Worm (Caenorhabditis elegans) whole organism, L4/young adult: Measurements from ENCODE around the gene cdd-1.
"Not testable (repeated sequence)": the region's sequence is repeated elsewhere in the genome, so short reads cannot be mapped to it uniquely, and the experiment has no call there.

Experiments used
- W03F9.2 ChIP-seq: fragments of 150-350 bp; optimal IDR thresholded peaks from 2 replicates; lab custom pipeline; 2014; ENCODE audit warnings: missing biosample characterization, missing genetic modification characterization
- dao-5 ChIP-seq: sonication (generic microtip); optimal IDR thresholded peaks from 2 replicates; lab custom pipeline; 2016; ENCODE audit warnings: missing genotype, missing genetic modification characterization, moderate library complexity, missing compliant biosample characterization
- him-1 ChIP-seq: sonication (generic microtip); optimal IDR thresholded peaks from 2 replicates; lab custom pipeline; 2016; ENCODE audit warnings: missing genotype, missing genetic modification reagents, missing genetic modification characterization, missing compliant biosample characterization

The cdd-1 gene

DNA sequence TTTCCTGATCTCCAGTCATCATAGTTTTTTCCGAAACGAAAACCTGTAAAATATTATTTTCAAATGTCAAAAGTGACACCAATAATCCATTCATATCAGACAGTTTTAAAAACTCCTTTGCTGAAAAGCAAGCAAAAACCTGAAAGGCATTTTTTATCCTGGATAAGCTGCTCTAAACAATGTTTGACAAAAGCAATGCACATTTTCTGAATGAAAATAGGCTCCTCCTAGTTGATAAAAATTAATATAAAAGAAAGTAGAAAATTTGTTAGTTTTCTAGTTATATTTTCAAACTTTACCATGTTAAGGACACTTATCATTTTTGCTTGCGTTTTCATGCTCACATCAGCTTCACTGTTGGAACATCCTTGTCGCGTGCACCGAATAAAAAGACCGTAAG is 8.5 kb upstream of the cdd-1 start, which contains the start of gene K02A6.1:
Gene K02A6.1, plus strand, starts transcription at position 301 of the 400 bp plus-strand sequence.
- TF ChIP-seq him-1 (tag; lab: Kevin White, UChicago) (no peak), W03F9.2 (no peak), dao-5 (tag; lab: Kevin White, UChicago) (no peak)

DNA sequence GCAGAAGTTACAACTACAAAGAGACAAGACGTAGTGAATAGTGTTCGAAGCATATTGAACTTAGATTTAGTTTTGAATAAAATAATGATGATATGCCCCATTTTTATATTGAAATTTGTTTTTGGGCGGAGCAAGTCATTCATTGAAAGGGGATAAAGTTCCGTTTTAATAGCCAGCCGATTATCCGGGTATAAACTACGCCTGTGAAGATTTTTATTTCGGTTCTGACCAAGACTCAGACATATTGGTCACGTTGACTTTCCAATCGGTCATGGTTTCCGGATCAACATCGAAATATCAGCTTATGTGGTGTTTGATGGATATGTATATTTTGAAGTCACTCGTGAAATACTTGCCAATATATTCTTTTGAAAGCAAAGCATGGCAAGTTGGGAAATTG is 7.7 kb upstream of the cdd-1 start, which contains the start of gene K02A6.4:
Gene K02A6.4, minus strand, starts transcription at position 101 of the 400 bp plus-strand sequence.
- TF ChIP-seq W03F9.2 (no peak), him-1 (tag; lab: Kevin White, UChicago) (no peak), dao-5 (tag; lab: Kevin White, UChicago) (no peak)

DNA sequence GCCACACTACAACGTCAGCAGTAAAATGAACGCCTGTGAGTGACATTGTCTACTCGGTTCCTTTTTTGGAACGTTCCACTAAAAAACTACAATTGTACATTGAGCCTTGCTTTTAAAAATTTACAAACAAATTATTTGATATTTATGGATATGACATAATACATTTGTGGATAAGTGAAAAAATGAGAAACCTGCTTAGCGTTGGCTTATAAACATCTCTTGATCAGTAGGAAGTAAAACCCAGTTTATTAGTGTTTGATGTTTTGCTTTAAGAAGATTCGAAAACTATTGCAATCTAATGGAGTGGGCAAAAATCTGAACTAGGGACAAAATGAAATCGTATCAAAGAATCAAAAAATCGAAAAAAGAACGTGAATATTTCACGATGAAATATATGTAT is 6.0 kb upstream of the cdd-1 start:
- TF ChIP-seq W03F9.2, result no peak
- no peak for TF ChIP-seq him-1 (tag; lab: Kevin White, UChicago)
- TF ChIP-seq dao-5 (tag; lab: Kevin White, UChicago), result no peak

- TF ChIP-seq dao-5 (tag; lab: Kevin White, UChicago) (no peak), him-1 (tag; lab: Kevin White, UChicago) (no peak), W03F9.2 (no peak)
Measured at ce11 chrX:8214424-8215115, 3.6 kb upstream of the cdd-1 start, which contains the start of gene C47D2.1. Gene C47D2.1 (plus strand): TSS chrX:8215065.

ce11 chrX:8205919-8206318 is 5.0 kb downstream of the cdd-1 start:
- TF ChIP-seq dao-5 (tag; lab: Kevin White, UChicago) (no peak), him-1 (tag; lab: Kevin White, UChicago) (no peak), W03F9.2 (no peak)

ce11 chrX:8204475-8204874 is 6.5 kb downstream of the cdd-1 start:
- TF ChIP-seq him-1 (tag; lab: Kevin White, UChicago) (no peak), W03F9.2 (no peak)

DNA sequence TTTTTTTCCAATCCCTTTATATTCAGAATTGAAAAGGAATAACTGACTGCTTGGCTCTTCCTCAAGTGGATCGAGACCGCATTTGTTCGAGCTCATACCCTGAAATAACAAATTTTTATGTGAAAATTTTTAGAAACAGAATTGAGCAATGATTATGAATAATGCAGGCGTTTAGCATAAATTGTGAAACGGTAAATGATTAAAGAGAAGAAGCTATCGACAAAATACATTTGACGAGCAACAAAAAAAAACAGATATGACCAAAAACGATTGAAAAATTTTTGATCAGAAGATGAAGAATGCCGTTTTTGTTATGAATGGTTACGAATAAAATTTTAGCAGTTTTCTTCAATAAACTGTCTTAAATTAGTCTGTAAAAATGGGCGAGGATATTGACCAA is 7.3 kb downstream of the cdd-1 start, which contains the start of gene C17H11.6:
Gene C17H11.6, minus strand, starts transcription at position 101 of the 400 bp plus-strand sequence.
- no peak for TF ChIP-seq him-1 (tag; lab: Kevin White, UChicago)
- TF ChIP-seq W03F9.2, result no peak
- TF ChIP-seq dao-5 (tag; lab: Kevin White, UChicago), result no peak

- TF ChIP-seq W03F9.2, result no peak
- no peak for TF ChIP-seq dao-5 (tag; lab: Kevin White, UChicago)
- no peak for TF ChIP-seq him-1 (tag; lab: Kevin White, UChicago)
Measured at ce11 chrX:8201210-8201609, 9.7 kb downstream of the cdd-1 start.

DNA sequence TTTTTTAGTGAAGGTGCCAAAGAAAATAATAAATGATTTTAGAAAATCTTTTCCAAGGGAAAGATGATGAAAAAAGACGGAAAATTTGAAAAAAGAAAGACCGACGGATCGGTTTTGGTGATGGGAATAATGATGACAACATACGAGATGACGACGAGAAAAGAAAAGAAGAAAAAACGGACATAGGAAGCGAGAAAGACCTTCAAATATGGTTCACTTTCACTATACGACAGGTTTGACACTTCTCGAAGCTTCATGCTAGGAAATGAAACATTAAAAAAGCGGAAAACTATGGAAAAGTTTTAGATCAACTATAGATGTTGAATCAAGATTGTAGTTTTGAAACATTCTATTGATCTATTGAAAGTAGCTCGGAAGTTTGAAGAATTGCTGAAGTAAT is 10.7 kb downstream of the cdd-1 start:
- TF ChIP-seq W03F9.2 (no peak), him-1 (tag; lab: Kevin White, UChicago) (no peak), dao-5 (tag; lab: Kevin White, UChicago) (no peak)

ce11 chrX:8193213-8193612 is 17.7 kb downstream of the cdd-1 start:
- TF ChIP-seq W03F9.2 (no peak), him-1 (tag; lab: Kevin White, UChicago) (no peak), dao-5 (tag; lab: Kevin White, UChicago) (no peak)

- no peak for TF ChIP-seq dao-5 (tag; lab: Kevin White, UChicago)
- no peak for TF ChIP-seq W03F9.2
- TF ChIP-seq him-1 (tag; lab: Kevin White, UChicago), result no peak
Measured at ce11 chrX:8185037-8185436, 25.9 kb downstream of the cdd-1 start, which contains the start of gene C17H11.5. Gene C17H11.5 (minus strand): TSS chrX:8185137.

DNA sequence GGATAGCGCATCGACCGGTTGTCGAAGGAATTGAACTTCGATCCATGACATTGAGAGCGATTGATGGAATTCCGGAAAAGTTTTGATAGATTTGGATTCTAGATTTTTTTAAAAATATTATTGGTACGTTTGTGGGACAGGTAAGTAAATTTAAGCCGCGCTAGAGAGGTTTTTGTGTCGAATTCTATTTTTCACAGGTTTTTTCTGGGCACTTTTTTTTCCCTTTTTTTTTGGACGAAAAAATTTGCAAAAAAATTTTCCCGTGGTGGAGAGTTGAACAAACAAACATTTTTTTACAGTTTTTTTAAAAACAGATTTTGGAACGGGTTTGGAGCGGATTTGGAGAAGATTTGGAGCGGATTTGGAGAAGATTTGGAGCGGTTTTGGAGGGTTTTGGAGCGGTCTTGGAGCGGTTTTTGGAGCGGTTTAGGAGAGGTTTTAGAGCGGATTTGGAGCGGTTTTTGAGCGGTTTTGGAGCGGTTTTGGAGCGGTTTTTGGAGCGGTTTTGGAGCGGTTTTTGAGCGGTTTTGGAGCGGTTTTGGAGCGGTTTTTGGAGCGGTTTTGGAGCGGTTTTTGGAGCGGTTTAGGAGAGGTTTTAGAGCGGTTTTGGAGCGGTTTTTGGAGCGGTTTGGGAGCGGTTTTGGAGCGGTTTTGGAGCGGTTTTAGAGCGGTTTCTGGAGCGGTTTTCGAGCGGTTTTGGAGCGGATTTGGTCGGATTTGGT is 29.2 kb downstream of the cdd-1 start, which contains the start of gene C17H11.4:
Gene C17H11.4, minus strand, starts transcription at position 51 of the 722 bp plus-strand sequence.
- TF ChIP-seq dao-5 (tag; lab: Kevin White, UChicago); him-1 (tag; lab: Kevin White, UChicago); W03F9.2: not testable (repeated sequence)

DNA sequence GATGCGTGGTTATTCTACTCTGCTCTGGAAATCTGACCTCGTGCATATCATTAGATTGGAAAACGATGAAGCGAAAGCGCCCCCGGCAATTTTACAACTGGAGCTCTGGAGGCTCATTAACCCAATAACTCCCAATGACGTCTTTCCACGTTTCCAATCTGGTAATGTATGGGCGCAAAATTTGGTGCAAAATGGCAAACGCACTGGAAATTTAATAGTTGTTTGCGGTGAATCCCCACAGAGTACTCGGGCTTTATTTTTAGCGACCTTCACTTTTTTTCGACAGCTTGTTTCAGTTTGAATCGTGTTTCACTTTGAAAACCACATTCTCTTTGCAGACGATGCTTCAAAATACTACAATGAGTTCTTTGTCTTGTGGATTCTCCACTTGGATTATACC is 37.3 kb downstream of the cdd-1 start, which contains the start of gene C17H11.1:
Gene C17H11.1, plus strand, starts transcription at position 301 of the 400 bp plus-strand sequence.
- TF ChIP-seq dao-5 (tag; lab: Kevin White, UChicago), result no peak
- TF ChIP-seq W03F9.2, result no peak
- TF ChIP-seq him-1 (tag; lab: Kevin White, UChicago), result no peak

DNA sequence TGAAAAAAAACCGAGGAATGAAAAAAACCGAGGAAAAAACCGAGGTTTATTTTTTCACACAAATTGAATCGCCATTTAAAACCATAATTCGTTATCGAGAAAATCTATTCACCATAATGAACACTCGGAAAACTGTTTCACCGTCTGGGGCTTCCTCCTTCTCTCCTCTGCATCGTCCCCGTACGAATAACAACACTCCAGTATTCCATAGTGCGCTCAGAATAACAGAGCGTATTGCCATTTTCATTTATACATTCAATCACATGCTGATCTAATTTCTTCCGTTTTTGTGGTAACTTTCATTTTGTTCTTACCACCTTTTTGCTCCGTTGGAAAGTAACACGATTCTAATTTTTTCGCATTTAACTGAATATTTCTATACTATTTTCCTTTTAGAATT is 41.4 kb downstream of the cdd-1 start, which contains the start of gene C17H11.2:
Gene C17H11.2, plus strand, starts transcription at position 397 of the 400 bp plus-strand sequence.
- no peak for TF ChIP-seq W03F9.2
- no peak for TF ChIP-seq him-1 (tag; lab: Kevin White, UChicago)
- TF ChIP-seq dao-5 (tag; lab: Kevin White, UChicago), result no peak
